Fruit fly (Drosophila melanogaster) whole organism, prepupa: ENCODE results near the gene CG5107.

Experiments
- Blimp-1 ChIP-seq: fragments of 200-800 bp; sonication (Bioruptor generic); optimal IDR thresholded peaks from 3 replicates; lab custom pipeline; 2017; ENCODE audit warnings: missing biosample characterization, missing genetic modification characterization, mild to moderate bottlenecking, moderate library complexity, missing genetic modification reagents
- CG10631 ChIP-seq: fragments of 200-800 bp; sonication (Bioruptor generic); optimal IDR thresholded peaks from 2 replicates; lab custom pipeline; 2016; ENCODE audit warnings: missing biosample characterization, missing genetic modification characterization
- CG10669 ChIP-seq: fragments of 200-800 bp; sonication (Bioruptor generic); optimal IDR thresholded peaks from 3 replicates; lab custom pipeline; 2018; ENCODE audit warnings: missing biosample characterization, mild to moderate bottlenecking, missing genetic modification characterization, moderate library complexity
- CG11762 ChIP-seq: fragments of 200-800 bp; sonication (Bioruptor generic); optimal IDR thresholded peaks from 3 replicates; lab custom pipeline; 2016; ENCODE audit warnings: missing biosample characterization, missing genetic modification characterization; ENCODE audit not compliant: insufficient read depth
- CG15336 ChIP-seq: fragments of 200-800 bp; sonication (Bioruptor generic); IDR thresholded peaks from 2 replicates; pipeline ENCODE4 v1.3.6; 2022; ENCODE audit warnings: missing biosample characterization, missing genetic modification characterization
- CG1621 ChIP-seq: fragments of 200-800 bp; sonication (Bioruptor generic); optimal IDR thresholded peaks from 3 replicates; lab custom pipeline; 2018; ENCODE audit warnings: missing biosample characterization, mild to moderate bottlenecking, missing genetic modification characterization
- CG16779 ChIP-seq: fragments of 200-800 bp; sonication (Bioruptor generic); optimal IDR thresholded peaks from 3 replicates; lab custom pipeline; 2017; ENCODE audit warnings: missing biosample characterization, mild to moderate bottlenecking, missing genetic modification characterization
- CG3032 ChIP-seq: fragments of 200-800 bp; optimal IDR thresholded peaks from 2 replicates; lab custom pipeline; 2019; ENCODE audit warnings: missing biosample characterization, mild to moderate bottlenecking, missing genetic modification characterization, moderate library complexity
- CG34406 ChIP-seq: fragments of 200-800 bp; sonication (Bioruptor generic); optimal IDR thresholded peaks from 3 replicates; lab custom pipeline; 2016; ENCODE audit warnings: missing biosample characterization, missing genetic modification characterization
- CG6163 ChIP-seq: fragments of 200-800 bp; sonication (Bioruptor generic); IDR thresholded peaks from 3 replicates; pipeline ENCODE4 v1.3.6; 2022; ENCODE audit warnings: missing biosample characterization, missing genetic modification characterization
- CG6276 ChIP-seq: fragments of 200-800 bp; sonication (Bioruptor generic); optimal IDR thresholded peaks from 2 replicates; lab custom pipeline; 2017; ENCODE audit warnings: missing biosample characterization, mild to moderate bottlenecking, missing genetic modification characterization
- CG6792 ChIP-seq: fragments of 200-800 bp; sonication (Bioruptor generic); optimal IDR thresholded peaks from 3 replicates; lab custom pipeline; 2016; ENCODE audit warnings: missing biosample characterization, missing genetic modification characterization
- CG6808 ChIP-seq: fragments of 200-800 bp; sonication (Bioruptor generic); optimal IDR thresholded peaks from 3 replicates; lab custom pipeline; 2017; ENCODE audit warnings: missing biosample characterization, missing genetic modification characterization, mild to moderate bottlenecking, moderate library complexity, missing genetic modification reagents
- CG7368 ChIP-seq: fragments of 200-800 bp; sonication (Bioruptor generic); optimal IDR thresholded peaks from 3 replicates; lab custom pipeline; 2016; ENCODE audit warnings: missing biosample characterization, missing genetic modification characterization
- CG8632 ChIP-seq: fragments of 200-800 bp; sonication (Bioruptor generic); optimal IDR thresholded peaks from 3 replicates; lab custom pipeline; 2016; ENCODE audit warnings: missing biosample characterization, missing genetic modification characterization
- CG9139 ChIP-seq: fragments of 200-800 bp; sonication (Bioruptor generic); optimal IDR thresholded peaks from 3 replicates; lab custom pipeline; 2017; ENCODE audit warnings: missing biosample characterization, mild to moderate bottlenecking, missing genetic modification characterization
- Eip75B ChIP-seq: fragments of 200-800 bp; sonication (Bioruptor generic); optimal IDR thresholded peaks from 3 replicates; lab custom pipeline; 2016; ENCODE audit warnings: missing biosample characterization, missing genetic modification characterization
- Eip78C ChIP-seq: fragments of 200-800 bp; sonication (Bioruptor generic); peaks from one replicate; lab custom pipeline; 2016; ENCODE audit warnings: missing biosample characterization, missing genetic modification characterization
- Ets21C ChIP-seq: fragments of 200-800 bp; sonication (Bioruptor generic); optimal IDR thresholded peaks from 3 replicates; lab custom pipeline; 2016; ENCODE audit warnings: missing biosample characterization, missing genetic modification characterization
- Gug ChIP-seq: fragments of 200-800 bp; sonication (Bioruptor generic); IDR thresholded peaks from 2 replicates; pipeline ENCODE4 v1.3.6; 2022; ENCODE audit warnings: missing biosample characterization, missing genetic modification characterization
- Hr38 ChIP-seq: sonication (Bioruptor generic); optimal IDR thresholded peaks from 2 replicates; lab custom pipeline; 2016; ENCODE audit warnings: missing biosample characterization, missing genetic modification characterization
- Lpt ChIP-seq: fragments of 200-800 bp; sonication (Bioruptor generic); optimal IDR thresholded peaks from 3 replicates; lab custom pipeline; 2016; ENCODE audit warnings: missing biosample characterization, missing genetic modification characterization
- Met ChIP-seq: fragments of 200-800 bp; sonication (Bioruptor generic); optimal IDR thresholded peaks from 3 replicates; lab custom pipeline; 2016; ENCODE audit warnings: missing biosample characterization, missing genetic modification characterization
- OdsH ChIP-seq: fragments of 200-800 bp; sonication (Bioruptor generic); optimal IDR thresholded peaks from 3 replicates; lab custom pipeline; 2016; ENCODE audit warnings: missing biosample characterization, missing genetic modification characterization
- Smox ChIP-seq: fragments of 200-800 bp; sonication (Bioruptor generic); optimal IDR thresholded peaks from 3 replicates; lab custom pipeline; 2016; ENCODE audit warnings: missing biosample characterization, missing genetic modification characterization
- Sox102F ChIP-seq: fragments of 200-800 bp; sonication (Bioruptor generic); optimal IDR thresholded peaks from 2 replicates; lab custom pipeline; 2016; ENCODE audit warnings: missing biosample characterization, mild to moderate bottlenecking, missing genetic modification characterization
- Sox14 ChIP-seq: fragments of 200-800 bp; sonication (Bioruptor generic); optimal IDR thresholded peaks from 3 replicates; lab custom pipeline; 2016; ENCODE audit warnings: missing biosample characterization, missing genetic modification characterization
- Sox15 ChIP-seq: fragments of 200-800 bp; sonication (Bioruptor generic); optimal IDR thresholded peaks from 3 replicates; lab custom pipeline; 2016; ENCODE audit warnings: missing biosample characterization, missing genetic modification characterization
- achi ChIP-seq: fragments of 200-800 bp; sonication (Bioruptor generic); optimal IDR thresholded peaks from 3 replicates; lab custom pipeline; 2016; ENCODE audit warnings: missing biosample characterization, missing genetic modification characterization
- cyc ChIP-seq: fragments of 200-800 bp; sonication (Bioruptor generic); optimal IDR thresholded peaks from 3 replicates; lab custom pipeline; 2016; ENCODE audit warnings: missing biosample characterization, missing genetic modification characterization
- dac ChIP-seq: fragments of 200-800 bp; sonication (Bioruptor generic); optimal IDR thresholded peaks from 2 replicates; lab custom pipeline; 2017; ENCODE audit warnings: missing biosample characterization, mild to moderate bottlenecking, missing genetic modification characterization
- dsx ChIP-seq: fragments of 200-800 bp; optimal IDR thresholded peaks from 3 replicates; lab custom pipeline; 2019; ENCODE audit warnings: missing biosample characterization, mild to moderate bottlenecking, missing genetic modification characterization, moderate library complexity; ENCODE audit not compliant: poor library complexity, severe bottlenecking
- eg ChIP-seq: fragments of 200-800 bp; sonication (Bioruptor generic); IDR thresholded peaks from 3 replicates; pipeline ENCODE4 v1.3.6; 2022; ENCODE audit warnings: missing biosample characterization, missing genetic modification characterization
- fd59A ChIP-seq: fragments of 200-800 bp; sonication (Bioruptor generic); optimal IDR thresholded peaks from 2 replicates; lab custom pipeline; 2017; ENCODE audit warnings: missing biosample characterization, mild to moderate bottlenecking, missing genetic modification characterization, missing genetic modification reagents
- fd85E ChIP-seq: fragments of 200-800 bp; sonication (Bioruptor generic); optimal IDR thresholded peaks from 3 replicates; lab custom pipeline; 2016; ENCODE audit warnings: missing biosample characterization, missing genetic modification characterization
- fkh ChIP-seq: fragments of 200-800 bp; sonication (Bioruptor generic); optimal IDR thresholded peaks from 3 replicates; lab custom pipeline; 2017; ENCODE audit warnings: missing biosample characterization, mild to moderate bottlenecking, missing genetic modification characterization, moderate library complexity
- lz ChIP-seq: fragments of 200-800 bp; sonication (Bioruptor generic); optimal IDR thresholded peaks from 3 replicates; lab custom pipeline; 2016; ENCODE audit warnings: missing biosample characterization, missing genetic modification characterization
- net ChIP-seq: fragments of 200-800 bp; sonication (Bioruptor generic); optimal IDR thresholded peaks from 3 replicates; lab custom pipeline; 2016; ENCODE audit warnings: missing biosample characterization, missing genetic modification characterization
- pdm3 ChIP-seq: fragments of 200-800 bp; sonication (Bioruptor generic); optimal IDR thresholded peaks from 3 replicates; lab custom pipeline; 2016; ENCODE audit warnings: missing biosample characterization, missing genetic modification characterization
- spab ChIP-seq: fragments of 200-800 bp; sonication (Bioruptor generic); optimal IDR thresholded peaks from 2 replicates; lab custom pipeline; 2017; ENCODE audit warnings: missing biosample characterization, mild to moderate bottlenecking, missing genetic modification characterization, missing genetic modification reagents
- ss ChIP-seq, 2 experiments: fragments of 200-800 bp; sonication (Bioruptor generic); optimal IDR thresholded peaks; 2 replicates in 1 of 2; 3 replicates in 1 of 2; lab custom pipeline; 2017 to 2018; ENCODE audit warnings: mild to moderate bottlenecking in 2 of 2, missing biosample characterization in 2 of 2, missing genetic modification characterization in 2 of 2, moderate library complexity in 1 of 2
- topi ChIP-seq: fragments of 200-800 bp; sonication (Bioruptor generic); optimal IDR thresholded peaks from 3 replicates; lab custom pipeline; 2016; ENCODE audit warnings: missing biosample characterization, missing genetic modification characterization
- vri ChIP-seq: fragments of 200-800 bp; sonication (Bioruptor generic); optimal IDR thresholded peaks from 3 replicates; lab custom pipeline; 2016; ENCODE audit warnings: missing biosample characterization, mild to moderate bottlenecking, missing genetic modification characterization

Gene CG5107

dm6 chr3R:25462642-25463317 lies 42.2 kb upstream of the CG5107 start (continued):
- TF ChIP-seq Eip78C (GFP tag; lab: Kevin White, UChicago) (peak; percentile 97), Sox14 (GFP tag; lab: Kevin White, UChicago) (peak; percentile 74), CG11762 (peak; percentile 85), Sox102F (GFP tag; lab: Kevin White, UChicago) (peak; percentile 80), CG6276 (peak; percentile 74), CG6792 (peak; percentile 91), Hr38 (GFP tag; lab: Kevin White, UChicago) (no peak), cyc (peak; percentile 76), CG7368 (GFP tag; lab: Kevin White, UChicago) (peak; percentile 88), net (GFP tag; lab: Kevin White, UChicago) (peak; percentile 84), dsx (peak; percentile 95), CG6808 (GFP tag; lab: Kevin White, UChicago) (peak; percentile 95), fd59A (GFP tag; lab: Kevin White, UChicago) (peak; percentile 89), Gug (GFP tag; lab: Robert Waterston, UW) (peak; percentile 77), CG8632 (GFP tag; lab: Kevin White, UChicago) (peak; percentile 95), CG9139 (GFP tag; lab: Kevin White, UChicago) (peak; percentile 92), dac (GFP tag; lab: Kevin White, UChicago) (peak; percentile 17), vri (GFP tag; lab: Kevin White, UChicago) (peak; percentile 82), CG10669 (GFP tag; lab: Kevin White, UChicago) (peak; percentile 92), Smox (peak; percentile 83), pdm3 (GFP tag; lab: Kevin White, UChicago) (peak; percentile 81), lz (peak; percentile 84), OdsH (peak; percentile 92)
- TF ChIP-seq, all 60 proteins: peak for 58

- TF ChIP-seq OdsH (no peak), spab (GFP tag; lab: Kevin White, UChicago) (no peak), CG3032 (tag; lab: Kevin White, UChicago) (no peak), vri (GFP tag; lab: Kevin White, UChicago) (peak; percentile 28), Ets21C (no peak)
Observed at dm6 chr3R:25466166-25466565, 38.8 kb upstream of the CG5107 start.

DNA sequence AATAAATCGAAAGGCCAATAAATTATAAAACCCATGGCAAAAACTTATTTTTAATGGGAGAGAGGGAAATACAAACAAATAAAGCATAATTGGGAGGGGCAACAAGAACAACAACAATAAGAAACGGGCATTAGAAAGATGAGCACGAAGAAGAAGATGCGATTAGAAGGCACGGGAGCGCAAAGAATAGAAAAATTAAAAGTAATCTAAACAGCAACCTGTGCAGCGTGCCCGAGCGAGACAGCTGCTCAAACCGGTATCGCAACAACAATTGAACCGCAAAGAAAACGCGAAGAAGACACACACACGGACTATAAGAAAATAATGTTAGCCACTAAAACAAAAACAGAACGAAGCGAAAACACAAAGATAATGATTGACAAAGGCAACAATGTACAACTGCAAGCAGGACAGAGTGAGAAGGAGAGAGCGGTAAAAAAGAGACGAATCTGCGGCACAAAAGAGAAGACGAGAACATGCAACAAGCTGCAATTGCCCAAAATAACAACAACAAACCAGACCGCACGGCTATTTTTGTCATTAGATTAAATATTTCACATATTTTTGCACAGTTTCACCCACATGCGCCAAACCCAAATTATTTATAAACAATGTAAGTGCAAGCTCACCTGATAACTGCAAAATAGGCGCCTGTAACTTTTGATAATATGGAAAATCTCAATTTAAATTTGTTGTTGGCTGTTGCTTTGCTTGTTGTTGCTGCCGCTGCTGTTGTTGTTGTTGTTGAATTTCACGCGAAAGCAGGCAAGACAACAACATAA lies 32.9 kb upstream of the CG5107 start:
- no peak for TF ChIP-seq Eip75B (GFP tag; lab: Kevin White, UChicago)
- no peak for TF ChIP-seq fd59A (GFP tag; lab: Kevin White, UChicago)
- peak in 1 of 2 experiments; percentile 14 for TF ChIP-seq ss (GFP tag; optimal IDR thresholded peaks at IDR 0.05; lab: Kevin White, UChicago)
- TF ChIP-seq spab (GFP tag; lab: Kevin White, UChicago) = no peak
- peak; percentile 30 for TF ChIP-seq Sox14 (GFP tag; lab: Kevin White, UChicago)
- no peak for TF ChIP-seq fd85E (GFP tag; lab: Kevin White, UChicago)
- TF ChIP-seq CG15336 (GFP tag; lab: Robert Waterston, UW) = 0 out of 2 replicates have a peak, but pooled peaks have one; percentile 9
- TF ChIP-seq eg (GFP tag; lab: Robert Waterston, UW) = no peak
- no peak for TF ChIP-seq CG6276
- no peak for TF ChIP-seq OdsH
- no peak for TF ChIP-seq vri (GFP tag; lab: Kevin White, UChicago)
- TF ChIP-seq dsx = peak; percentile 94
- no peak for TF ChIP-seq achi (GFP tag; lab: Kevin White, UChicago)
- no peak for TF ChIP-seq Gug (GFP tag; lab: Robert Waterston, UW)
- TF ChIP-seq CG8632 (GFP tag; lab: Kevin White, UChicago) = no peak
- no peak for TF ChIP-seq Sox15 (GFP tag; lab: Kevin White, UChicago)
- TF ChIP-seq CG6792 = no peak
- TF ChIP-seq Blimp-1 (GFP tag; lab: Kevin White, UChicago) = no peak
- no peak for TF ChIP-seq Met (GFP tag; lab: Kevin White, UChicago)
- peak; percentile 42; the same call in 1 of the 3 replicates for TF ChIP-seq CG6163
- no peak for TF ChIP-seq CG7368 (GFP tag; lab: Kevin White, UChicago)
- no peak for TF ChIP-seq topi (GFP tag; lab: Kevin White, UChicago)
- TF ChIP-seq CG9139 (GFP tag; lab: Kevin White, UChicago) = no peak
- no peak for TF ChIP-seq CG16779
- no peak for TF ChIP-seq CG1621 (tag; lab: Kevin White, UChicago)
- TF ChIP-seq CG10631 (GFP tag; lab: Kevin White, UChicago) = no peak
- no peak for TF ChIP-seq Lpt
- no peak for TF ChIP-seq CG34406 (GFP tag; lab: Kevin White, UChicago)
- TF ChIP-seq dac (GFP tag; lab: Kevin White, UChicago) = no peak
- no peak for TF ChIP-seq Ets21C
- no peak for TF ChIP-seq pdm3 (GFP tag; lab: Kevin White, UChicago)
- no peak for TF ChIP-seq fkh (GFP tag; lab: Kevin White, UChicago)
